Fruit fly (Drosophila melanogaster) whole organism, embryonic: ENCODE results near the gene Sf3b3.
A peak's percentile ranks its signal among the peaks of the same experiment; 100 is the strongest.

Experiments
- B-H2 ChIP-seq: fragments of 200-800 bp; sonication (Bioruptor generic); optimal IDR thresholded peaks from 2 replicates; lab custom pipeline; 2018; ENCODE audit warnings: missing biosample characterization, mild to moderate bottlenecking, missing genetic modification characterization
- CG10321 ChIP-seq: fragments of 200-800 bp; sonication (Bioruptor generic); IDR thresholded peaks from 2 replicates; pipeline ENCODE4 v1.3.6; 2022; ENCODE audit warnings: missing biosample characterization, missing genetic modification characterization
- CG11085 ChIP-seq: fragments of 200-800 bp; sonication (Bioruptor generic); IDR thresholded peaks from 2 replicates; pipeline ENCODE4 v1.3.6; 2022; ENCODE audit warnings: missing biosample characterization, missing genetic modification characterization
- CG12071 ChIP-seq: fragments of 200-800 bp; sonication (Bioruptor generic); optimal IDR thresholded peaks from 3 replicates; lab custom pipeline; 2018; ENCODE audit warnings: missing biosample characterization, mild to moderate bottlenecking, missing genetic modification characterization
- CG13296 ChIP-seq: fragments of 200-800 bp; sonication (Bioruptor generic); optimal IDR thresholded peaks from 3 replicates; lab custom pipeline; 2018; ENCODE audit warnings: missing biosample characterization, mild to moderate bottlenecking, missing genetic modification characterization
- CG13894 ChIP-seq: fragments of 200-800 bp; sonication (Bioruptor generic); optimal IDR thresholded peaks from 3 replicates; lab custom pipeline; 2018; ENCODE audit warnings: missing biosample characterization, mild to moderate bottlenecking, missing genetic modification characterization, moderate library complexity
- CG14050 ChIP-seq: fragments of 200-800 bp; sonication (Bioruptor generic); IDR thresholded peaks from 3 replicates; pipeline ENCODE4 v1.3.6; 2022; ENCODE audit warnings: missing biosample characterization, missing genetic modification characterization
- CG15696 ChIP-seq: fragments of 200-800 bp; sonication (Bioruptor generic); optimal IDR thresholded peaks from 2 replicates; lab custom pipeline; 2019; ENCODE audit warnings: missing biosample characterization, mild to moderate bottlenecking, missing genetic modification characterization, moderate library complexity
- CG1602 ChIP-seq: fragments of 200-800 bp; sonication (Bioruptor generic); optimal IDR thresholded peaks from 3 replicates; lab custom pipeline; 2016; ENCODE audit warnings: missing biosample characterization, missing genetic modification characterization
- CG17186 ChIP-seq: fragments of 200-800 bp; sonication (Bioruptor generic); optimal IDR thresholded peaks from 3 replicates; lab custom pipeline; 2017; ENCODE audit warnings: missing biosample characterization, missing genetic modification reagents, missing genetic modification characterization
- CG17361 ChIP-seq: fragments of 200-800 bp; sonication (Bioruptor generic); IDR thresholded peaks from 3 replicates; pipeline ENCODE4 v1.3.6; 2022; ENCODE audit warnings: missing biosample characterization, missing genetic modification characterization
- CG17612 ChIP-seq: fragments of 200-800 bp; sonication (Bioruptor generic); IDR thresholded peaks from 2 replicates; pipeline ENCODE4 v1.3.6; 2022; ENCODE audit warnings: missing biosample characterization, missing genetic modification characterization
- CG18262 ChIP-seq: fragments of 200-800 bp; optimal IDR thresholded peaks from 3 replicates; lab custom pipeline; 2019; ENCODE audit warnings: missing biosample characterization, mild to moderate bottlenecking, missing genetic modification characterization, moderate library complexity
- CG18619 ChIP-seq: fragments of 200-800 bp; sonication (Bioruptor generic); optimal IDR thresholded peaks from 3 replicates; lab custom pipeline; 2017; ENCODE audit warnings: missing biosample characterization, mild to moderate bottlenecking, missing genetic modification characterization
- CG3065 ChIP-seq: fragments of 200-800 bp; sonication (Bioruptor generic); optimal IDR thresholded peaks from 2 replicates; lab custom pipeline; 2016; ENCODE audit warnings: missing biosample characterization, missing genetic modification characterization
- CG32532 ChIP-seq: fragments of 200-800 bp; sonication (Bioruptor generic); IDR thresholded peaks from 2 replicates; pipeline ENCODE4 v1.3.6; 2022; ENCODE audit warnings: missing biosample characterization, missing genetic modification characterization
- CG4730 ChIP-seq: fragments of 200-800 bp; sonication (Bioruptor generic); IDR thresholded peaks from 2 replicates; pipeline ENCODE4 v1.3.6; 2022; ENCODE audit warnings: missing biosample characterization, missing genetic modification characterization
- CG6272 ChIP-seq: fragments of 200-800 bp; sonication (Bioruptor generic); IDR thresholded peaks from 2 replicates; pipeline ENCODE4 v1.3.6; 2022; ENCODE audit warnings: missing biosample characterization, missing genetic modification characterization
- CG6654 ChIP-seq: fragments of 200-800 bp; sonication (Bioruptor generic); optimal IDR thresholded peaks from 2 replicates; lab custom pipeline; 2017; ENCODE audit warnings: missing biosample characterization, mild to moderate bottlenecking, missing genetic modification characterization
- CG6791 ChIP-seq: fragments of 200-800 bp; sonication (Bioruptor generic); IDR thresholded peaks from 3 replicates; pipeline ENCODE4 v1.3.6; 2022; ENCODE audit warnings: missing biosample characterization, missing genetic modification characterization; ENCODE audit not compliant: partially characterized antibody
- CG7963 ChIP-seq: fragments of 200-800 bp; sonication (Bioruptor generic); IDR thresholded peaks from 3 replicates; pipeline ENCODE4 v1.3.6; 2022; ENCODE audit warnings: missing biosample characterization, missing genetic modification characterization; ENCODE audit not compliant: partially characterized antibody
- CG8290 ChIP-seq, 3 experiments: fragments of 200-800 bp; sonication (Bioruptor generic); optimal IDR thresholded peaks; 2 replicates each; lab custom pipeline; 2016 to 2019; ENCODE audit warnings: missing biosample characterization in 3 of 3, missing genetic modification characterization in 3 of 3, mild to moderate bottlenecking in 2 of 3, moderate library complexity in 1 of 3
- CG8765 ChIP-seq: fragments of 200-800 bp; sonication (Bioruptor generic); IDR thresholded peaks from 2 replicates; pipeline ENCODE4 v1.3.6; 2022; ENCODE audit warnings: missing biosample characterization, missing genetic modification characterization
- CG9817 ChIP-seq: fragments of 200-800 bp; sonication (Bioruptor generic); optimal IDR thresholded peaks from 2 replicates; lab custom pipeline; 2018; ENCODE audit warnings: missing biosample characterization, mild to moderate bottlenecking, missing genetic modification characterization, moderate library complexity
- Dip2 ChIP-seq: fragments of 200-800 bp; sonication (Bioruptor generic); IDR thresholded peaks from 2 replicates; pipeline ENCODE4 v1.3.6; 2022; ENCODE audit warnings: missing biosample characterization, missing genetic modification characterization
- Gsc ChIP-seq: fragments of 200-800 bp; sonication (Bioruptor generic); IDR thresholded peaks from 2 replicates; pipeline ENCODE4 v1.3.6; 2022; ENCODE audit warnings: missing biosample characterization, missing genetic modification characterization
- Gug ChIP-seq: fragments of 200-800 bp; sonication (Bioruptor generic); IDR thresholded peaks from 4 replicates; pipeline ENCODE4 v1.3.6; 2022; ENCODE audit warnings: missing biosample characterization, missing genetic modification characterization
- Lhr ChIP-seq: fragments of 200-800 bp; sonication (Bioruptor generic); optimal IDR thresholded peaks from 3 replicates; lab custom pipeline; 2017; ENCODE audit warnings: mild to moderate bottlenecking, missing biosample characterization, missing genetic modification reagents, missing genetic modification characterization
- Neu2 ChIP-seq: fragments of 200-800 bp; sonication (Bioruptor generic); optimal IDR thresholded peaks from 3 replicates; lab custom pipeline; 2016; ENCODE audit warnings: missing biosample characterization, missing genetic modification characterization, borderline replicate concordance
- TFAM ChIP-seq: fragments of 200-800 bp; sonication (Bioruptor generic); optimal IDR thresholded peaks from 2 replicates; lab custom pipeline; 2017; ENCODE audit warnings: missing biosample characterization, missing genetic modification characterization, inconsistent platforms
- Vsx1 ChIP-seq: fragments of 200-800 bp; sonication (Bioruptor generic); optimal IDR thresholded peaks from 2 replicates; lab custom pipeline; 2017; ENCODE audit warnings: missing biosample characterization, mild to moderate bottlenecking, missing genetic modification characterization, missing genetic modification reagents
- YL-1 ChIP-seq: fragments of 200-800 bp; sonication (Bioruptor generic); optimal IDR thresholded peaks from 3 replicates; lab custom pipeline; 2017; ENCODE audit warnings: missing biosample characterization, mild to moderate bottlenecking, missing genetic modification characterization
- ash1 ChIP-seq: fragments of 200-800 bp; sonication (Bioruptor generic); optimal IDR thresholded peaks from 2 replicates; lab custom pipeline; 2018; ENCODE audit warnings: missing biosample characterization, mild to moderate bottlenecking, missing genetic modification characterization
- br ChIP-seq: fragments of >200 bp; optimal IDR thresholded peaks from 2 replicates; lab custom pipeline; 2017
- chn ChIP-seq: fragments of 200-800 bp; sonication (Bioruptor generic); optimal IDR thresholded peaks from 2 replicates; lab custom pipeline; 2016; ENCODE audit warnings: missing biosample characterization, missing genetic modification characterization
- crc ChIP-seq: fragments of 200-800 bp; sonication (Bioruptor generic); optimal IDR thresholded peaks from 2 replicates; lab custom pipeline; 2016; ENCODE audit warnings: missing biosample characterization, missing genetic modification characterization
- cwo ChIP-seq: fragments of 200-800 bp; sonication (Bioruptor generic); optimal IDR thresholded peaks from 3 replicates; lab custom pipeline; 2017; ENCODE audit warnings: missing biosample characterization, missing genetic modification characterization, mild to moderate bottlenecking, moderate library complexity, missing genetic modification reagents
- dan ChIP-seq: fragments of 200-800 bp; sonication (Bioruptor generic); IDR thresholded peaks from 2 replicates; pipeline ENCODE4 v1.3.6; 2022; ENCODE audit warnings: missing biosample characterization, missing genetic modification characterization
- fd96Cb ChIP-seq: fragments of 200-800 bp; sonication (Bioruptor generic); optimal IDR thresholded peaks from 2 replicates; lab custom pipeline; 2018; ENCODE audit warnings: missing biosample characterization, mild to moderate bottlenecking, missing genetic modification characterization, moderate library complexity
- hbn ChIP-seq: fragments of 200-800 bp; sonication (Bioruptor generic); IDR thresholded peaks from 2 replicates; pipeline ENCODE4 v1.3.6; 2022; ENCODE audit warnings: missing biosample characterization, missing genetic modification characterization; ENCODE audit not compliant: partially characterized antibody
- jing ChIP-seq: fragments of 200-800 bp; sonication (Bioruptor generic); optimal IDR thresholded peaks from 2 replicates; lab custom pipeline; 2018; ENCODE audit warnings: missing biosample characterization, mild to moderate bottlenecking, missing genetic modification characterization
- kay ChIP-seq: fragments of 200-800 bp; sonication (Bioruptor generic); optimal IDR thresholded peaks from 2 replicates; lab custom pipeline; 2016; ENCODE audit warnings: missing biosample characterization, missing genetic modification characterization
- kni ChIP-seq: fragments of 200-800 bp; sonication (Bioruptor generic); optimal IDR thresholded peaks from 3 replicates; lab custom pipeline; 2017; ENCODE audit warnings: mild to moderate bottlenecking, missing biosample characterization, missing genetic modification reagents, missing genetic modification characterization
- maf-S ChIP-seq: fragments of 200-800 bp; sonication (Bioruptor generic); optimal IDR thresholded peaks from 2 replicates; lab custom pipeline; 2016; ENCODE audit warnings: missing biosample characterization, missing genetic modification characterization
- peb ChIP-seq: fragments of 200-800 bp; sonication (Bioruptor generic); IDR thresholded peaks from 2 replicates; pipeline ENCODE4 v1.3.6; 2022; ENCODE audit warnings: missing biosample characterization, missing genetic modification characterization
- pros ChIP-seq: fragments of 200-800 bp; sonication (Bioruptor generic); optimal IDR thresholded peaks from 3 replicates; lab custom pipeline; 2019; ENCODE audit warnings: missing biosample characterization, mild to moderate bottlenecking, missing genetic modification characterization, moderate library complexity
- ranshi ChIP-seq: fragments of 200-800 bp; sonication (Bioruptor generic); IDR thresholded peaks from 2 replicates; pipeline ENCODE4 v1.3.6; 2022; ENCODE audit warnings: missing biosample characterization, missing genetic modification characterization
- stwl ChIP-seq: fragments of 200-800 bp; sonication (Bioruptor generic); optimal IDR thresholded peaks from 3 replicates; lab custom pipeline; 2018; ENCODE audit warnings: missing biosample characterization, mild to moderate bottlenecking, missing genetic modification characterization, moderate library complexity
- tap ChIP-seq: fragments of 200-800 bp; optimal IDR thresholded peaks from 3 replicates; lab custom pipeline; 2019; ENCODE audit warnings: missing biosample characterization, mild to moderate bottlenecking, missing genetic modification characterization, moderate library complexity
- toy ChIP-seq: fragments of 200-800 bp; sonication (Bioruptor generic); IDR thresholded peaks from 2 replicates; pipeline ENCODE4 v1.3.6; 2022; ENCODE audit warnings: missing biosample characterization, missing genetic modification characterization
- z ChIP-seq: fragments of 200-800 bp; sonication (Bioruptor generic); IDR thresholded peaks from 3 replicates; pipeline ENCODE4 v1.3.6; 2022; ENCODE audit warnings: missing biosample characterization, missing genetic modification characterization

The Sf3b3 gene

DNA sequence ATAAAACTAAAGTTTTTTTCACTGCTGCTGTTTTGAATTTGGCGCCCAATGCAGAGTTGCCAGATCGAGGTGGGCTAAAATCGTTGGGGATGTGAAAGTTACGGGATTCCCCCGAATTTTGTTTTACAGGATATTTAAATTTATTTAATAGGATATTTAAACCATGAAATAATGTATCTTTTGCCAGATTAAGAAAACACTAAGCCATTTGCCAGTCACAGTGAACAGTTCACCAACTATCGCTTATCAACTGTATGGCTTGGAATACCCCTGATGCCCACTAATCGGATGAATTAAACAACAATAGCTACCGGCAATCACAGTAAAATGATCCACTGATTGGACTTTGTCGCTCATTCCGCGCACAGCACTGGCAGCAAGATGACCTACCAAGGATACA is 17.9 kb upstream of the Sf3b3 start, which contains the start of gene Dci (continued):
- no peak for TF ChIP-seq tap (tag; lab: Kevin White, UChicago)
- peak; percentile 48; the same call in 1 of the 2 replicates for TF ChIP-seq CG10321 (GFP tag; lab: Robert Waterston, UW)
- no peak; the same call in 2 of the 3 replicates for TF ChIP-seq CG17361 (GFP tag; lab: Robert Waterston, UW)
- TF ChIP-seq z (GFP tag; lab: Robert Waterston, UW): no peak
- TF ChIP-seq Gug (GFP tag; lab: Robert Waterston, UW): peak; percentile 41; the same call in 2 of the 4 replicates
- 0 out of 2 replicates have a peak, but pooled peaks have one; percentile 43 for TF ChIP-seq dan (GFP tag; lab: Robert Waterston, UW)
- TF ChIP-seq CG15696 (tag; lab: Kevin White, UChicago): peak; percentile 43
- TF ChIP-seq pros (GFP tag; lab: Kevin White, UChicago): no peak
- TF ChIP-seq jing: peak; percentile 52
- peak; percentile 30 for TF ChIP-seq stwl (tag; lab: Kevin White, UChicago)
- TF ChIP-seq B-H2 (GFP tag; lab: Kevin White, UChicago): no peak
- peak; percentile 27 for TF ChIP-seq Lhr (GFP tag; lab: Kevin White, UChicago)
- TF ChIP-seq CG8290 (GFP tag; optimal IDR thresholded peaks at IDR 0.05; lab: Kevin White, UChicago): no peak
- TF ChIP-seq CG8290 (tag; optimal IDR thresholded peaks at IDR 0.05; lab: Kevin White, UChicago): no peak
- TF ChIP-seq CG32532 (GFP tag; lab: Robert Waterston, UW): peak; percentile 81
- no peak for TF ChIP-seq CG13296 (GFP tag; lab: Kevin White, UChicago)
- peak; percentile 50; the same call in 1 of the 2 replicates for TF ChIP-seq CG8765 (GFP tag; lab: Robert Waterston, UW)
- TF ChIP-seq CG1602: peak; percentile 71
- peak; percentile 65 for TF ChIP-seq CG7963 (GFP tag; lab: Robert Waterston, UW)
- peak; percentile 52 for TF ChIP-seq maf-S (GFP tag; lab: Kevin White, UChicago)
- no peak for TF ChIP-seq CG18262 (tag; lab: Kevin White, UChicago)
- TF ChIP-seq CG11085: peak; percentile 68
- no peak for TF ChIP-seq cwo (GFP tag; lab: Kevin White, UChicago)
- peak; percentile 72 for TF ChIP-seq CG9817
- peak; percentile 53; the same call in 2 of the 3 replicates for TF ChIP-seq CG14050 (GFP tag; lab: Robert Waterston, UW)
- TF ChIP-seq br (lab: Kevin White, UChicago): no peak
- peak; percentile 49; the same call in 1 of the 2 replicates for TF ChIP-seq ranshi
- TF ChIP-seq crc (GFP tag; lab: Kevin White, UChicago): peak; percentile 50
- TF ChIP-seq fd96Cb (tag; lab: Kevin White, UChicago): peak; percentile 7
- TF ChIP-seq YL-1 (GFP tag; lab: Kevin White, UChicago): no peak
- peak; percentile 52 for TF ChIP-seq Neu2 (GFP tag; lab: Kevin White, UChicago)
- TF ChIP-seq CG18619 (GFP tag; lab: Kevin White, UChicago): peak; percentile 28
- no peak for TF ChIP-seq Gsc (GFP tag; lab: Robert Waterston, UW)
- 0 out of 2 replicates have a peak, but pooled peaks have one; percentile 34 for TF ChIP-seq peb (GFP tag; lab: Robert Waterston, UW)
- no peak for TF ChIP-seq CG17612 (GFP tag; lab: Robert Waterston, UW)
- peak; percentile 77 for TF ChIP-seq chn (GFP tag; lab: Kevin White, UChicago)
- TF ChIP-seq CG6272 (GFP tag; lab: Robert Waterston, UW): peak; percentile 62
- TF ChIP-seq CG17186 (GFP tag; lab: Kevin White, UChicago): peak; percentile 29
- no peak for TF ChIP-seq CG3065 (GFP tag; lab: Kevin White, UChicago)
- no peak for TF ChIP-seq Dip2 (GFP tag; lab: Robert Waterston, UW)
- no peak for TF ChIP-seq TFAM (GFP tag; lab: Kevin White, UChicago)
- no peak for TF ChIP-seq Vsx1 (GFP tag; lab: Kevin White, UChicago)
- no peak for TF ChIP-seq CG13894
- TF ChIP-seq CG4730: peak; percentile 41
- TF ChIP-seq toy: no peak
- TF ChIP-seq CG6791 (GFP tag; lab: Robert Waterston, UW): peak; percentile 66
- no peak for TF ChIP-seq CG12071 (GFP tag; lab: Kevin White, UChicago)
- TF ChIP-seq ash1: no peak
- TF ChIP-seq CG6654 (GFP tag; lab: Kevin White, UChicago): no peak
- TF ChIP-seq hbn (GFP tag; lab: Robert Waterston, UW): peak; percentile 89
- TF ChIP-seq kni: no peak
- TF ChIP-seq kay (GFP tag; lab: Kevin White, UChicago): no peak
